Worm (Caenorhabditis elegans): ENCODE data around the gene E02H4.2.
A peak's percentile ranks its signal among the peaks of the same experiment; 100 is the strongest.

E02H4.2 gene

DNA sequence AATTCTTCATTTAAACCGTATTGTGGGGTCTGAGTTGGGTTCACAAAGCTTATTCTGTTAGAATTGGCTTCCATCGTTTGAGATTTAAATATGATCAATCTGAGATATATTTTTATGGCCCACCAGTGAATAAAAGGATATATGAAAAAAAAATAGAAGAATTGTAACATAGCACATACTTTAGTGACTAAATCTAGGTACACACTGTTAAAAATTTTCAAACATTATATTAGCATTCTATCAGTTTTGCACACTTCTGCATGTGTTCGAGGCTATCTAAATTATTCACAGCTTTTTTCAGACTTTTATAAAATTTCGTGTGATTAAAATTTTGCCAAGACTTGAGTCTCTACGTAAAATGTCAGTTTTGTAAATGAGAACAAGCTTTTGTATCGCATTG, at the start of gene E02H4.2:
E02H4.2 (minus strand) TSS at position 101 of the 400 bp plus-strand sequence.
- TF ChIP-seq efl-1 (optimal IDR thresholded peaks at IDR 0.05) (no peak), efl-1 (GFP tag; optimal IDR thresholded peaks at IDR 0.05 in 1 of 2) (peak in 1 of 2 experiments; percentile 9), ets-5 (GFP tag; IDR thresholded peaks at IDR 0.05) (no peak)

DNA sequence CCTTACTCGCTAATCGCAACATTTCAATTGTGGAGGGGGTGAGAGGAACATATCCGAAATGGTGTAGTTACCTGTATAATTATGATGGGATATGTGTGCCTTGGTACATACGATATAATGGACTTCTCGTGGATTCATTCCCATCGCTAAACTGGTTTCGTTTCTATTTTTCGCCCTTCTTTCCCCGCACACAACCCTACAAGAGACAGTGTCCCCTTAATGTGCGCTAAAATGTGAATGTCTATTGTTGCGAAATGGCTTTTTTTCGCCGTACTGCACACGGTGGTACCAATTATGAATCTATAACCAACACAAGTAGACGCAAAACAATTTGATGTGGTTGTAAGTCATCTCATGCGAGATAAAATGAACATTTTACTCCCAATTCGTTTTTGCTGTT, 47.9 kb upstream of the E02H4.2 start:
- TF ChIP-seq nhr-85 (tag): peak; percentile 5
- TF ChIP-seq lin-14 (GFP tag; optimal IDR thresholded peaks at IDR 0.05): peak; percentile 7
- TF ChIP-seq grh-1 (GFP tag; IDR thresholded peaks at IDR 0.05): 0 out of 2 replicates have a peak, but pooled peaks have one; percentile 29
- TF ChIP-seq F16B12.6 (tag; optimal IDR thresholded peaks at IDR 0.05): no peak
- no peak for TF ChIP-seq swsn-7 (tag; optimal IDR thresholded peaks at IDR 0.05)
- TF ChIP-seq efl-1 (optimal IDR thresholded peaks at IDR 0.05): no peak
- peak in 1 of 2 experiments; percentile 91 for TF ChIP-seq efl-1 (GFP tag; optimal IDR thresholded peaks at IDR 0.05 in 1 of 2)

DNA sequence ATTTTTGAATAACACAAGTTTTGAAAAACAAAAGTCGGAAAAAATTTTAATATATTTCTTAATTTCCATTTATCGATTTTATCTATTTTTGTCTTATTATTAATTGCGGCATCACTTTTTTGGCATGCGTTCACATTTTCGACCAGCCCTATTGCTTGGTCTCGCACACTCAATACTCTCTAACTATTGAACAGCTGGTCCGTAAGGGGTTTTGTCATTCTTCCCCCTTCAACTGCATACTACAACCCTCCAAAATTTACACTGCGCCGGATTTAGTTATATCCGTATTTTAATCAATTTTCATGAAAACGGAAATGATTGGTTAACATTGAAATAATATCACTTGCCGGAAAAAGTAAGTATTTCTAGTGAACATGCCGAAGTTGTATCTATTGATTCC, 46.0 kb upstream of the E02H4.2 start, which contains the start of gene C11H1.7:
C11H1.7 (plus strand) TSS at position 12 of the 400 bp plus-strand sequence.
- TF ChIP-seq mef-2 (tag; optimal IDR thresholded peaks at IDR 0.05): no peak
- TF ChIP-seq nhr-76 (tag; optimal IDR thresholded peaks at IDR 0.05): no peak
- TF ChIP-seq C34B4.2 (tag; optimal IDR thresholded peaks at IDR 0.05): no peak
- no peak for TF ChIP-seq unc-30 (tag; optimal IDR thresholded peaks at IDR 0.05)
- TF ChIP-seq rnt-1 (tag; optimal IDR thresholded peaks at IDR 0.05): no peak
- TF ChIP-seq snu-23 (GFP tag; optimal IDR thresholded peaks at IDR 0.05): no peak
- no peak for TF ChIP-seq F16B12.6 (tag; optimal IDR thresholded peaks at IDR 0.05)
- TF ChIP-seq ztf-4 (tag; optimal IDR thresholded peaks at IDR 0.05): no peak

DNA sequence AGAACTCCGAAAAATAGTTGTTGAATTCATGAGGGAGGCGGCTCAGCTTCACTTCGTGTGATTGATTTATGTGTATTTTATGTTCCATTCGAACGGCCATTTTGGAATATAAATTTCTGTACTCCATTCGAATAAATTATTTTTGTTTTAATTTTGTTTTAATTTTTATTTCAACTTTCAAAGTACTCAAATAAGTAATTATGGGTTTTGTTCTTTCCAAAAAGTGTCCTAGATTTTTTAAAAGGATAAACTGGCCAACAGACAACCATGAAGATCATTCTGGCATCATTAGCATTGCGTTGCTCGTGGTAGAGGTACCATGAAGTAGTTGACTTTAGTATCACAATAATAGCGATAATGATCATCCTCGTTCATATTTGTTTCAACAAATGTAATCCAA, 45.2 kb upstream of the E02H4.2 start:
- TF ChIP-seq egl-13 (tag; optimal IDR thresholded peaks at IDR 0.05) (no peak), unc-98 (GFP tag; IDR thresholded peaks at IDR 0.05) (no peak), snu-23 (GFP tag; optimal IDR thresholded peaks at IDR 0.05) (no peak)

DNA sequence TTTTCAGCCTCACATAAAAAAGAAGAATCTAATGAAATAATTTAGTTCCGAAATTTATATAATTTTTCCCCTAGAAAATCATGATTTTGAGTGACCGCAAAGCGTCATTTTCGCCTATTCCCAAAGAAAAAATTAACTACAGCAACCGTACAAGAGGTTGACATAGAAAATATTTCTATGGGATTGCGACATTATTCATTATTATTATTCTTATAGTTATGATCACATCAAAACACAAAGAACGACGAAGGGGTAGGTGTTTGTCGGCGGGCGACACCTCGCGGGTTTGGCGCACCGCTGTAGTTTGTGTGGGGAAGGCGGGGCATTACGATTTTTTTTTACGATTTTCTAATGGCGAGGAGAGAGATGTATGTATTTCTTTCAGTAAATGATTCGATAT, 42.9 kb upstream of the E02H4.2 start:
- no peak for TF ChIP-seq pag-3 (tag; optimal IDR thresholded peaks at IDR 0.05; ENCODE audit: borderline replicate concordance, insufficient read depth)
- TF ChIP-seq ceh-8 (GFP tag; optimal IDR thresholded peaks at IDR 0.05): no peak
- no peak for TF ChIP-seq fos-1 (tag; optimal IDR thresholded peaks at IDR 0.05)
- peak; percentile 57 for TF ChIP-seq nhr-71 (tag; optimal IDR thresholded peaks at IDR 0.05)
- TF ChIP-seq sup-37 (GFP tag; optimal IDR thresholded peaks at IDR 0.05): no peak
- TF ChIP-seq nhr-85 (tag): peak; percentile 25
- TF ChIP-seq snpc-4 (tag; optimal IDR thresholded peaks at IDR 0.05): peak; percentile 84
- no peak for TF ChIP-seq tlp-1 (tag; optimal IDR thresholded peaks at IDR 0.05)
- TF ChIP-seq aly-2 (tag; optimal IDR thresholded peaks at IDR 0.05): no peak
- no peak for TF ChIP-seq isw-1 (GFP tag; IDR thresholded peaks at IDR 0.05)
- TF ChIP-seq snu-23 (GFP tag; optimal IDR thresholded peaks at IDR 0.05): no peak

DNA sequence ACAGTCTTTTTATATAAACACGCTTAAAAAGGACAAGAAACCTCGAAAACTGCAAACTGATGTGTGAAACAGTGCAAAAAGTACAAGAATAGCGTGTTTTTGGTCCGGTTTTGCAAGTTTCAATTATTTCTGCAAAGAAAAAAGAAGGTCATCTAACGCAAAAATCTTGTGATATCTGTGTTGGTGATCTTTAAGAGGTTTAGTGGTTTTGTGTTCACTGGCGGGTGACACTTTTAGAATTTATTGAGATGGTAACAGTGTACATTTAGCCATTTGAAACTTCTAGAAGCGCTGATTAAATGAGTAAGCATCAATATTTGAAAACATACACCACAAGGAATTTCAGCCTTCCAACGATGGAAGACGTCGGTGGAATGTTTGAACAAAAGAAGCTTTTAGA, 41.4 kb upstream of the E02H4.2 start:
- TF ChIP-seq F16B12.6 (tag; optimal IDR thresholded peaks at IDR 0.05): no peak
- TF ChIP-seq lin-39 (tag; optimal IDR thresholded peaks at IDR 0.05): no peak
- peak; percentile 8 for TF ChIP-seq blmp-1 (tag; optimal IDR thresholded peaks at IDR 0.05)
- TF ChIP-seq ztf-11 (tag; optimal IDR thresholded peaks at IDR 0.05): no peak
- no peak for TF ChIP-seq snu-23 (GFP tag; optimal IDR thresholded peaks at IDR 0.05)
- no peak for TF ChIP-seq zip-4 (GFP tag; optimal IDR thresholded peaks at IDR 0.05)
- no peak for TF ChIP-seq irx-1 (tag; optimal IDR thresholded peaks at IDR 0.05)
- TF ChIP-seq swsn-7 (tag; optimal IDR thresholded peaks at IDR 0.05): no peak
- no peak for TF ChIP-seq ceh-8 (GFP tag; optimal IDR thresholded peaks at IDR 0.05)
- TF ChIP-seq ceh-82 (tag; optimal IDR thresholded peaks at IDR 0.05): no peak
- peak; percentile 56 for TF ChIP-seq nhr-85 (tag)
- no peak for TF ChIP-seq skn-1 (tag; optimal IDR thresholded peaks at IDR 0.05)
